Worm (Caenorhabditis elegans) whole organism, young adult: Measurements from ENCODE around the gene teg-1.

ENCODE experiments used
- B0261.1 ChIP-seq: sonication (generic microtip); optimal IDR thresholded peaks from 2 replicates; lab custom pipeline; 2016; ENCODE audit warnings: mild to moderate bottlenecking, missing genetic modification characterization, moderate library complexity, missing compliant biosample characterization
- B0336.3 ChIP-seq: fragments of 200-800 bp; sonication (Bioruptor generic); IDR thresholded peaks from 2 replicates; pipeline ENCODE4 v1.3.6; 2022; ENCODE audit warnings: missing genetic modification characterization, missing compliant biosample characterization
- C06A6.2 ChIP-seq: fragments of 200-800 bp; sonication (Bioruptor generic); conservative IDR thresholded peaks from 2 replicates; pipeline ENCODE4 v1.3.6; 2022; ENCODE audit warnings: missing genetic modification characterization, missing compliant biosample characterization
- C17E4.6 ChIP-seq: fragments of 200-800 bp; sonication (Bioruptor generic); IDR thresholded peaks from 2 replicates; pipeline ENCODE4 v1.3.6; 2022; ENCODE audit warnings: missing genetic modification reagents, missing genetic modification characterization, missing compliant biosample characterization
- D2030.7 ChIP-seq: fragments of 200-800 bp; sonication (Bioruptor generic); IDR thresholded peaks from 2 replicates; pipeline ENCODE4 v1.3.6; 2022; ENCODE audit warnings: missing genetic modification reagents, missing genetic modification characterization, missing compliant biosample characterization
- F10E7.11 ChIP-seq: sonication (generic microtip); optimal IDR thresholded peaks from 2 replicates; lab custom pipeline; 2017; ENCODE audit warnings: mild to moderate bottlenecking, missing genetic modification characterization, moderate library complexity, missing compliant biosample characterization
- F22D6.2 ChIP-seq: sonication (generic microtip); optimal IDR thresholded peaks from 2 replicates; lab custom pipeline; 2016; ENCODE audit warnings: mild to moderate bottlenecking, missing genetic modification characterization, missing compliant biosample characterization
- F23B12.7 ChIP-seq: sonication (generic microtip); optimal IDR thresholded peaks from 2 replicates; lab custom pipeline; 2017; ENCODE audit warnings: missing genetic modification characterization, mild to moderate bottlenecking, missing compliant biosample characterization, antibody characterized with exemption, moderate library complexity; ENCODE audit not compliant: insufficient read depth
- F37B4.10 ChIP-seq: fragments of 200-800 bp; sonication (Bioruptor generic); IDR thresholded peaks from 2 replicates; pipeline ENCODE4 v1.3.6; 2022; ENCODE audit warnings: missing genetic modification characterization, missing compliant biosample characterization
- F39B2.1 ChIP-seq: fragments of 200-800 bp; sonication (Bioruptor generic); IDR thresholded peaks from 2 replicates; pipeline ENCODE4 v1.3.6; 2022; ENCODE audit warnings: missing genetic modification reagents, missing genetic modification characterization, missing compliant biosample characterization
- K11D2.4 ChIP-seq: fragments of 200-800 bp; sonication (Bioruptor generic); IDR thresholded peaks from 2 replicates; pipeline ENCODE4 v1.3.6; 2022; ENCODE audit warnings: missing genetic modification reagents, missing genetic modification characterization, missing compliant biosample characterization
- T07F8.4 ChIP-seq: sonication (generic microtip); optimal IDR thresholded peaks from 2 replicates; lab custom pipeline; 2016; ENCODE audit warnings: mild to moderate bottlenecking, missing genetic modification characterization, moderate library complexity, missing compliant biosample characterization
- T26A5.8 ChIP-seq: sonication (generic microtip); optimal IDR thresholded peaks from 2 replicates; lab custom pipeline; 2016; ENCODE audit warnings: missing genetic modification characterization, missing compliant biosample characterization
- Y56A3A.18 ChIP-seq: fragments of 200-800 bp; sonication (Bioruptor generic); IDR thresholded peaks from 2 replicates; pipeline ENCODE4 v1.3.6; 2022; ENCODE audit warnings: missing genetic modification reagents, missing genetic modification characterization, missing compliant biosample characterization
- Y95B8A.8 ChIP-seq: fragments of 200-800 bp; sonication (Bioruptor generic); IDR thresholded peaks from 2 replicates; pipeline ENCODE4 v1.3.6; 2022; ENCODE audit warnings: missing genetic modification reagents, missing genetic modification characterization, missing compliant biosample characterization
- akir-1 ChIP-seq: fragments of 200-800 bp; sonication (Bioruptor generic); optimal IDR thresholded peaks from 2 replicates; lab custom pipeline; 2018; ENCODE audit warnings: mild to moderate bottlenecking, missing genetic modification characterization, moderate library complexity, missing compliant biosample characterization
- atf-7 ChIP-seq: sonication (generic microtip); optimal IDR thresholded peaks from 2 replicates; lab custom pipeline; 2017; ENCODE audit warnings: mild to moderate bottlenecking, missing genetic modification characterization, missing compliant biosample characterization
- athp-1 ChIP-seq: sonication (generic microtip); optimal IDR thresholded peaks from 2 replicates; lab custom pipeline; 2017; ENCODE audit warnings: mild to moderate bottlenecking, missing genetic modification characterization, missing compliant biosample characterization
- bed-2 ChIP-seq: fragments of 200-800 bp; sonication (Bioruptor generic); IDR thresholded peaks from 2 replicates; pipeline ENCODE4 v1.3.6; 2022; ENCODE audit warnings: missing genetic modification reagents, missing genetic modification characterization, missing compliant biosample characterization
- cebp-2 ChIP-seq: fragments of 200-800 bp; sonication (Bioruptor generic); IDR thresholded peaks from 2 replicates; pipeline ENCODE4 v1.3.6; 2022; ENCODE audit warnings: missing genetic modification characterization, missing compliant biosample characterization
- ceh-58 ChIP-seq: fragments of 200-800 bp; sonication (Bioruptor generic); IDR thresholded peaks from 2 replicates; pipeline ENCODE4 v1.3.6; 2022; ENCODE audit warnings: missing genetic modification characterization, missing compliant biosample characterization
- ceh-91 ChIP-seq: fragments of 200-800 bp; sonication (Bioruptor generic); IDR thresholded peaks from 2 replicates; pipeline ENCODE4 v1.3.6; 2022; ENCODE audit warnings: missing genetic modification reagents, missing genetic modification characterization, missing compliant biosample characterization
- chd-7 ChIP-seq: sonication (generic microtip); optimal IDR thresholded peaks from 2 replicates; lab custom pipeline; 2016; ENCODE audit warnings: mild to moderate bottlenecking, missing genetic modification characterization, moderate library complexity, missing compliant biosample characterization
- egl-44 ChIP-seq: fragments of 200-800 bp; sonication (Bioruptor generic); IDR thresholded peaks from 2 replicates; pipeline ENCODE4 v1.3.6; 2022; ENCODE audit warnings: missing genetic modification reagents, missing genetic modification characterization, missing compliant biosample characterization
- fkh-3 ChIP-seq: sonication (generic microtip); optimal IDR thresholded peaks from 2 replicates; lab custom pipeline; 2016; ENCODE audit warnings: mild to moderate bottlenecking, missing genetic modification characterization, missing compliant biosample characterization
- hlh-26 ChIP-seq: fragments of 200-800 bp; sonication (Bioruptor generic); conservative IDR thresholded peaks from 2 replicates; pipeline ENCODE4 v1.3.6; 2022; ENCODE audit warnings: missing genetic modification reagents, missing genetic modification characterization, missing compliant biosample characterization
- hmg-1.2 ChIP-seq: fragments of 200-800 bp; sonication (Bioruptor generic); IDR thresholded peaks from 2 replicates; pipeline ENCODE4 v1.3.6; 2022; ENCODE audit warnings: missing genetic modification reagents, missing genetic modification characterization, missing compliant biosample characterization
- hmg-20 ChIP-seq: fragments of 200-800 bp; sonication (Bioruptor generic); IDR thresholded peaks from 2 replicates; pipeline ENCODE4 v1.3.6; 2022; ENCODE audit warnings: missing genetic modification reagents, missing genetic modification characterization, missing compliant biosample characterization
- hsf-1 ChIP-seq: fragments of 200-800 bp; sonication (Bioruptor generic); IDR thresholded peaks from 2 replicates; pipeline ENCODE4 v1.3.6; 2022; ENCODE audit warnings: missing genetic modification reagents, missing genetic modification characterization, missing compliant biosample characterization
- let-607 ChIP-seq, 2 experiments: fragments of 200-800 bp in 1 of 2; sonication (Bioruptor generic) in 1 of 2; sonication (generic microtip) in 1 of 2; optimal IDR thresholded peaks; 2 replicates each; lab custom pipeline; 2016 to 2018; ENCODE audit warnings: mild to moderate bottlenecking in 2 of 2, missing compliant biosample characterization in 2 of 2, missing genetic modification characterization in 2 of 2, moderate library complexity in 2 of 2, missing genotype in 1 of 2
- lin-35 ChIP-seq, 3 experiments: fragments of 150-350 bp in 2 of 3; sonication (generic microtip) in 1 of 3; optimal IDR thresholded peaks; 2 replicates each; lab custom pipeline; 2014 to 2018; ENCODE audit warnings: missing biosample characterization in 3 of 3, missing genetic modification characterization in 3 of 3, missing genetic modification reagents in 3 of 3
- lin-54 ChIP-seq: fragments of 200-800 bp; sonication (Bioruptor generic); optimal IDR thresholded peaks from 2 replicates; lab custom pipeline; 2018; ENCODE audit warnings: mild to moderate bottlenecking, missing genetic modification characterization, missing compliant biosample characterization
- lsl-1 ChIP-seq: fragments of 200-800 bp; sonication (Bioruptor generic); optimal IDR thresholded peaks from 2 replicates; lab custom pipeline; 2018; ENCODE audit warnings: mild to moderate bottlenecking, missing genetic modification characterization, moderate library complexity, missing compliant biosample characterization
- mcd-1 ChIP-seq: fragments of 200-800 bp; sonication (Bioruptor generic); IDR thresholded peaks from 2 replicates; pipeline ENCODE4 v1.3.6; 2022; ENCODE audit warnings: missing genetic modification reagents, missing genetic modification characterization, missing compliant biosample characterization
- mel-28 ChIP-seq: sonication (generic microtip); optimal IDR thresholded peaks from 2 replicates; lab custom pipeline; 2016; ENCODE audit warnings: borderline replicate concordance, mild to moderate bottlenecking, missing genetic modification characterization, missing compliant biosample characterization
- nhr-90 ChIP-seq: sonication (generic microtip); optimal IDR thresholded peaks from 2 replicates; lab custom pipeline; 2016; ENCODE audit warnings: missing genotype, mild to moderate bottlenecking, missing genetic modification characterization, missing compliant biosample characterization
- rcor-1 ChIP-seq: fragments of 200-800 bp; sonication (Bioruptor generic); IDR thresholded peaks from 2 replicates; pipeline ENCODE4 v1.3.6; 2022; ENCODE audit warnings: missing genetic modification reagents, missing genetic modification characterization, missing compliant biosample characterization
- rec-8 ChIP-seq, 2 experiments: sonication (generic microtip); optimal IDR thresholded peaks; 2 replicates each; lab custom pipeline; 2016; ENCODE audit warnings: mild to moderate bottlenecking in 2 of 2, missing genetic modification characterization in 2 of 2, missing genetic modification reagents in 2 of 2, missing genotype in 2 of 2, missing biosample characterization in 1 of 2, missing compliant biosample characterization in 1 of 2, moderate library complexity in 1 of 2
- rpc-1 ChIP-seq, 2 experiments: fragments of 150-350 bp in 1 of 2; sonication (generic microtip) in 1 of 2; optimal IDR thresholded peaks; 2 replicates each; lab custom pipeline; 2014 to 2018; ENCODE audit warnings: missing biosample characterization in 1 of 2, missing genetic modification characterization in 1 of 2, missing genetic modification reagents in 1 of 2, missing genotype in 1 of 2
- sdz-38 ChIP-seq: sonication (generic microtip); optimal IDR thresholded peaks from 2 replicates; lab custom pipeline; 2016; ENCODE audit warnings: missing genotype, missing genetic modification characterization, missing compliant biosample characterization
- snpc-1.1 ChIP-seq: sonication (generic microtip); optimal IDR thresholded peaks from 2 replicates; lab custom pipeline; 2017; ENCODE audit warnings: missing genetic modification characterization, mild to moderate bottlenecking, missing compliant biosample characterization, antibody characterized with exemption, moderate library complexity, missing genotype, missing genetic modification reagents; ENCODE audit not compliant: insufficient read depth
- snpc-4 ChIP-seq, 5 experiments: fragments of 150-350 bp in 1 of 5; sonication (generic microtip) in 4 of 5; optimal IDR thresholded peaks; 2 replicates each; lab custom pipeline; 2014 to 2018; ENCODE audit warnings: missing genetic modification characterization in 5 of 5, missing biosample characterization in 3 of 5, antibody characterized with exemption in 2 of 5, mild to moderate bottlenecking in 2 of 5, missing compliant biosample characterization in 2 of 5, missing genotype in 2 of 5, moderate library complexity in 2 of 5, missing genetic modification reagents in 1 of 5
- tlf-1 ChIP-seq: fragments of 200-800 bp; sonication (Bioruptor generic); optimal IDR thresholded peaks from 2 replicates; lab custom pipeline; 2018; ENCODE audit warnings: mild to moderate bottlenecking, missing genetic modification characterization, missing compliant biosample characterization
- xnd-1 ChIP-seq: sonication (generic microtip); optimal IDR thresholded peaks from 2 replicates; lab custom pipeline; 2016; ENCODE audit warnings: missing genotype, missing genetic modification reagents, missing genetic modification characterization, missing compliant biosample characterization
- zfh-2 ChIP-seq: fragments of 200-800 bp; sonication (Bioruptor generic); conservative IDR thresholded peaks from 2 replicates; pipeline ENCODE4 v1.3.6; 2022; ENCODE audit warnings: missing genetic modification reagents, missing genetic modification characterization, missing compliant biosample characterization
- ztf-18 ChIP-seq: sonication (generic microtip); optimal IDR thresholded peaks from 2 replicates; lab custom pipeline; 2016; ENCODE audit warnings: missing genotype, mild to moderate bottlenecking, missing genetic modification characterization, missing compliant biosample characterization
- ztf-28 ChIP-seq: fragments of 200-800 bp; sonication (Bioruptor generic); IDR thresholded peaks from 2 replicates; pipeline ENCODE4 v1.3.6; 2022; ENCODE audit warnings: missing genetic modification reagents, missing genetic modification characterization, missing compliant biosample characterization
- ztf-6 ChIP-seq: fragments of 200-800 bp; sonication (Bioruptor generic); IDR thresholded peaks from 2 replicates; pipeline ENCODE4 v1.3.6; 2022; ENCODE audit warnings: missing genetic modification reagents, missing genetic modification characterization, missing compliant biosample characterization

teg-1 gene

ce11 chrIII:11289876-11290275 lies 28.2 kb downstream of the teg-1 start (continued):
- no peak for TF ChIP-seq sdz-38 (tag; lab: Kevin White, UChicago)
- TF ChIP-seq athp-1 (tag; lab: Kevin White, UChicago), result no peak
- no peak for TF ChIP-seq F23B12.7 (tag; lab: Kevin White, UChicago)
- no peak for TF ChIP-seq Y56A3A.18 (GFP tag; lab: Robert Waterston, UW)
- TF ChIP-seq K11D2.4 (GFP tag; lab: Robert Waterston, UW), result no peak
- TF ChIP-seq rpc-1 (optimal IDR thresholded peaks at IDR 0.05; lab: Kevin White, UChicago), result no peak
- no peak for TF ChIP-seq rpc-1 (tag; optimal IDR thresholded peaks at IDR 0.05; lab: Kevin White, UChicago)
- TF ChIP-seq F39B2.1, result no peak
- TF ChIP-seq F22D6.2, result no peak
- TF ChIP-seq mcd-1 (GFP tag; lab: Robert Waterston, UW), result peak; percentile 24; the same call in 1 of the 2 replicates
- peak; percentile 44 for TF ChIP-seq snpc-1.1 (tag; lab: Kevin White, UChicago)
- no peak for TF ChIP-seq T26A5.8 (tag; lab: Kevin White, UChicago)
- TF ChIP-seq B0336.3, result no peak
- peak; percentile 97 for TF ChIP-seq lsl-1 (GFP tag; lab: Kevin White, UChicago)
- no peak for TF ChIP-seq let-607 (tag; optimal IDR thresholded peaks at IDR 0.05; lab: Kevin White, UChicago)
- no peak for TF ChIP-seq fkh-3 (tag; lab: Kevin White, UChicago)
- TF ChIP-seq hmg-20 (GFP tag; lab: Robert Waterston, UW), result no peak
- 0 out of 2 replicates have a peak, but pooled peaks have one; percentile 27 for TF ChIP-seq rcor-1 (GFP tag; lab: Robert Waterston, UW)
- TF ChIP-seq lin-54 (GFP tag; lab: Kevin White, UChicago), result peak; percentile 74
- TF ChIP-seq C06A6.2 (GFP tag; lab: Robert Waterston, UW), result no peak
- TF ChIP-seq nhr-90 (tag; lab: Kevin White, UChicago), result no peak
- TF ChIP-seq snpc-4 (GFP tag; optimal IDR thresholded peaks at IDR 0.05; lab: Kevin White, UChicago), result no peak
- TF ChIP-seq snpc-4 (tag; optimal IDR thresholded peaks at IDR 0.05; lab: Kevin White, UChicago), result no peak
- no peak for TF ChIP-seq bed-2 (GFP tag; lab: Robert Waterston, UW)
- TF ChIP-seq D2030.7 (GFP tag; lab: Robert Waterston, UW), result peak; percentile 82
- 0 out of 2 replicates have a peak, but pooled peaks have one; percentile 31 for TF ChIP-seq ztf-28
- no peak for TF ChIP-seq Y95B8A.8 (GFP tag; lab: Robert Waterston, UW)
- TF ChIP-seq ztf-18 (tag; lab: Kevin White, UChicago), result no peak
- TF ChIP-seq ceh-58 (GFP tag; lab: Robert Waterston, UW), result no peak
- TF ChIP-seq F37B4.10 (GFP tag; lab: Robert Waterston, UW), result no peak
- no peak for TF ChIP-seq T07F8.4 (tag; lab: Kevin White, UChicago)
- no peak for TF ChIP-seq egl-44 (GFP tag; lab: Robert Waterston, UW)
- TF ChIP-seq cebp-2 (GFP tag; lab: Robert Waterston, UW), result no peak
- TF ChIP-seq hlh-26 (GFP tag; lab: Robert Waterston, UW), result no peak
- TF ChIP-seq ztf-6 (GFP tag; lab: Robert Waterston, UW), result no peak
- TF ChIP-seq hmg-1.2 (GFP tag; lab: Robert Waterston, UW), result no peak
- TF ChIP-seq akir-1 (GFP tag; lab: Kevin White, UChicago), result no peak
- no peak for TF ChIP-seq mel-28 (tag; lab: Kevin White, UChicago)
- TF ChIP-seq B0261.1 (tag; lab: Kevin White, UChicago), result no peak
- no peak for TF ChIP-seq tlf-1 (GFP tag; lab: Kevin White, UChicago)
- TF ChIP-seq ceh-91 (GFP tag; lab: Robert Waterston, UW), result peak; percentile 74
- no peak for TF ChIP-seq chd-7
- peak; percentile 49; the same call in 1 of the 2 replicates for TF ChIP-seq C17E4.6 (GFP tag; lab: Robert Waterston, UW)
- TF ChIP-seq F10E7.11 (tag; lab: Kevin White, UChicago), result no peak
- TF ChIP-seq rec-8 (tag; optimal IDR thresholded peaks at IDR 0.05; lab: Kevin White, UChicago), result no peak
- no peak for TF ChIP-seq lin-35 (GFP tag; optimal IDR thresholded peaks at IDR 0.05; lab: Kevin White, UChicago)
- TF ChIP-seq zfh-2 (GFP tag; lab: Robert Waterston, UW), result no peak
- peak; percentile 81 for TF ChIP-seq xnd-1 (tag; lab: Kevin White, UChicago)
- TF ChIP-seq atf-7 (tag; lab: Kevin White, UChicago), result no peak
- TF ChIP-seq hsf-1 (GFP tag; lab: Robert Waterston, UW), result no peak
